In genomic region chrX:8560087-8560999, dm6 we compare ENCODE assay signal across 1 fruit fly cellular context.
A peak's percentile ranks its signal among the peaks of the same experiment; 100 is the strongest.
TF ChIP-seq lines count a peak whose summit lies in the region.

Gene CG12112, minus strand, starts transcription at chrX:8560192.
Gene Trf4-1, plus strand, starts transcription at chrX:8560322.

TF ChIP-seq in whole organism, embryonic, 481 proteins besides CTCF, POLR2A, EP300 and RAD21 (continued from another document and continues in another):
- no peak for TF ChIP-seq Dip3 (GFP tag; optimal IDR thresholded peaks at IDR 0.05; lab: Kevin White, UChicago)
- no peak for TF ChIP-seq CG4404 (GFP tag; IDR thresholded peaks at IDR 0.05; lab: Robert Waterston, UW)
- TF ChIP-seq CG6272 (GFP tag; IDR thresholded peaks at IDR 0.05; lab: Robert Waterston, UW) = no peak
- TF ChIP-seq HmgZ (tag; optimal IDR thresholded peaks at IDR 0.05; lab: Kevin White, UChicago) = peak; percentile 27
- TF ChIP-seq trem (tag; optimal IDR thresholded peaks at IDR 0.05; lab: Kevin White, UChicago) = peak; percentile 49
- TF ChIP-seq CG6654 (GFP tag; optimal IDR thresholded peaks at IDR 0.05; lab: Kevin White, UChicago) = no peak
- TF ChIP-seq CG7556 (GFP tag; optimal IDR thresholded peaks at IDR 0.05; lab: Kevin White, UChicago) = no peak
- no peak for TF ChIP-seq caup (GFP tag; optimal IDR thresholded peaks at IDR 0.05; lab: Kevin White, UChicago; ENCODE audit: severe bottlenecking)
- TF ChIP-seq crc (GFP tag; optimal IDR thresholded peaks at IDR 0.05; lab: Kevin White, UChicago) = no peak
- no peak for TF ChIP-seq NC2α (GFP tag; optimal IDR thresholded peaks at IDR 0.05; lab: Kevin White, UChicago)
- no peak for TF ChIP-seq tup (GFP tag; optimal IDR thresholded peaks at IDR 0.05; lab: Kevin White, UChicago)
- TF ChIP-seq ac (GFP tag; optimal IDR thresholded peaks at IDR 0.05; lab: Kevin White, UChicago) = no peak
- no peak for TF ChIP-seq oc (tag; optimal IDR thresholded peaks at IDR 0.05; lab: Kevin White, UChicago)
- no peak for TF ChIP-seq CG11093 (GFP tag; IDR thresholded peaks at IDR 0.05; lab: Robert Waterston, UW)
- TF ChIP-seq CG7271 (tag; optimal IDR thresholded peaks at IDR 0.05; lab: Kevin White, UChicago) = no peak
- no peak for TF ChIP-seq btn (GFP tag; optimal IDR thresholded peaks at IDR 0.05; lab: Kevin White, UChicago)
- peak; percentile 55 for TF ChIP-seq CG12155 (GFP tag; optimal IDR thresholded peaks at IDR 0.05; lab: Kevin White, UChicago)
- no peak for TF ChIP-seq Poxn (GFP tag; IDR thresholded peaks at IDR 0.05; lab: Robert Waterston, UW)
- no peak for TF ChIP-seq luna (GFP tag; optimal IDR thresholded peaks at IDR 0.05; lab: Kevin White, UChicago)
- peak; percentile 86 for TF ChIP-seq Sin3A (optimal IDR thresholded peaks at IDR 0.05; lab: Kevin White, UChicago)
- peak; percentile 10 for TF ChIP-seq CG7928 (GFP tag; optimal IDR thresholded peaks at IDR 0.05; lab: Kevin White, UChicago)
- TF ChIP-seq ci (GFP tag; IDR thresholded peaks at IDR 0.05; lab: Robert Waterston, UW) = no peak
- peak; percentile 71 for TF ChIP-seq bbx (GFP tag; IDR thresholded peaks at IDR 0.05; lab: Robert Waterston, UW; ENCODE audit: partially characterized antibody)
- TF ChIP-seq Kr (GFP tag; optimal IDR thresholded peaks at IDR 0.05; lab: Kevin White, UChicago) = no peak
- peak; percentile 29 for TF ChIP-seq CG30403 (GFP tag; optimal IDR thresholded peaks at IDR 0.05; lab: Kevin White, UChicago)
- no peak for TF ChIP-seq mirr (GFP tag; optimal IDR thresholded peaks at IDR 0.05; lab: Kevin White, UChicago)
- peak; percentile 63; the same call in 2 of the 3 replicates for TF ChIP-seq zen2 (GFP tag; IDR thresholded peaks at IDR 0.05; lab: Robert Waterston, UW; ENCODE audit: partially characterized antibody)
- no peak for TF ChIP-seq pfk (GFP tag; optimal IDR thresholded peaks at IDR 0.05; lab: Kevin White, UChicago)
- TF ChIP-seq onecut (GFP tag; IDR thresholded peaks at IDR 0.05; lab: Robert Waterston, UW) = peak; percentile 55
- peak; percentile 45 for TF ChIP-seq lbe (GFP tag; optimal IDR thresholded peaks at IDR 0.05; lab: Kevin White, UChicago)
- no peak for TF ChIP-seq Awh (GFP tag; IDR thresholded peaks at IDR 0.05; lab: Robert Waterston, UW)
- TF ChIP-seq her (GFP tag; optimal IDR thresholded peaks at IDR 0.05; lab: Kevin White, UChicago) = no peak
- 0 out of 2 replicates have a peak, but pooled peaks have one; percentile 38 for TF ChIP-seq MBD-R2 (GFP tag; IDR thresholded peaks at IDR 0.05; lab: Robert Waterston, UW)
- TF ChIP-seq Bgb (GFP tag; IDR thresholded peaks at IDR 0.05; lab: Robert Waterston, UW; ENCODE audit: partially characterized antibody) = peak; percentile 83
- TF ChIP-seq CG17829 (tag; optimal IDR thresholded peaks at IDR 0.05; lab: Kevin White, UChicago) = no peak
- no peak for TF ChIP-seq otp (GFP tag; IDR thresholded peaks at IDR 0.05; lab: Robert Waterston, UW)
- TF ChIP-seq CG5953 (GFP tag; IDR thresholded peaks at IDR 0.05; lab: Robert Waterston, UW) = no peak
- peak; percentile 27 for TF ChIP-seq gem (tag; optimal IDR thresholded peaks at IDR 0.05; lab: Kevin White, UChicago)
- TF ChIP-seq ab (GFP tag; optimal IDR thresholded peaks at IDR 0.05; lab: Kevin White, UChicago) = no peak
- no peak for TF ChIP-seq dmrt99B (tag; optimal IDR thresholded peaks at IDR 0.05; lab: Kevin White, UChicago)
- TF ChIP-seq MTF-1 (GFP tag; optimal IDR thresholded peaks at IDR 0.05; lab: Kevin White, UChicago; ENCODE audit: borderline replicate concordance) = no peak
- TF ChIP-seq klu (GFP tag; IDR thresholded peaks at IDR 0.05; lab: Robert Waterston, UW) = no peak
- no peak for TF ChIP-seq sr (GFP tag; IDR thresholded peaks at IDR 0.05; lab: Robert Waterston, UW)
- peak; percentile 48; the same call in 2 of the 3 replicates for TF ChIP-seq CG11560 (tag; IDR thresholded peaks at IDR 0.05; lab: Robert Waterston, UW)
- TF ChIP-seq CG6689 (GFP tag; IDR thresholded peaks at IDR 0.05; lab: Robert Waterston, UW) = no peak
- TF ChIP-seq CG7987 (GFP tag; optimal IDR thresholded peaks at IDR 0.05; lab: Kevin White, UChicago) = no peak
- TF ChIP-seq hbn (GFP tag; IDR thresholded peaks at IDR 0.05; lab: Robert Waterston, UW; ENCODE audit: partially characterized antibody) = no peak; the same call in 1 of the 2 replicates
- TF ChIP-seq CG4282 (GFP tag; optimal IDR thresholded peaks at IDR 0.05; lab: Kevin White, UChicago) = no peak
- TF ChIP-seq vvl (GFP tag; IDR thresholded peaks at IDR 0.05; lab: Robert Waterston, UW) = no peak; the same call in 1 of the 2 replicates
- TF ChIP-seq fd3F (GFP tag; optimal IDR thresholded peaks at IDR 0.05; lab: Kevin White, UChicago) = no peak
- no peak for TF ChIP-seq repo (GFP tag; optimal IDR thresholded peaks at IDR 0.05; lab: Kevin White, UChicago)
- no peak for TF ChIP-seq slou (GFP tag; optimal IDR thresholded peaks at IDR 0.05; lab: Kevin White, UChicago)
- no peak for TF ChIP-seq gce (GFP tag; IDR thresholded peaks at IDR 0.05; lab: Robert Waterston, UW)
- no peak for TF ChIP-seq E2f1 (GFP tag; IDR thresholded peaks at IDR 0.05; lab: Robert Waterston, UW)
- no peak for TF ChIP-seq CG31388 (GFP tag; optimal IDR thresholded peaks at IDR 0.05; lab: Kevin White, UChicago)
- peak; percentile 79 for TF ChIP-seq knrl (GFP tag; IDR thresholded peaks at IDR 0.05; lab: Robert Waterston, UW; ENCODE audit: partially characterized antibody)
- no peak for TF ChIP-seq CG10366 (GFP tag; IDR thresholded peaks at IDR 0.05; lab: Robert Waterston, UW)
- no peak for TF ChIP-seq dan (GFP tag; IDR thresholded peaks at IDR 0.05; lab: Robert Waterston, UW)
- no peak for TF ChIP-seq Eip74EF (GFP tag; optimal IDR thresholded peaks at IDR 0.05; lab: Kevin White, UChicago)
- peak; percentile 99 for TF ChIP-seq CG15514 (GFP tag; optimal IDR thresholded peaks at IDR 0.05; lab: Kevin White, UChicago)
- TF ChIP-seq CG7745 (tag; optimal IDR thresholded peaks at IDR 0.05; lab: Kevin White, UChicago) = no peak
- no peak for TF ChIP-seq ken (GFP tag; IDR thresholded peaks at IDR 0.05; lab: Robert Waterston, UW)
- no peak for TF ChIP-seq CG12769 (tag; optimal IDR thresholded peaks at IDR 0.05; lab: Kevin White, UChicago)
- no peak for TF ChIP-seq seq (GFP tag; IDR thresholded peaks at IDR 0.05; lab: Robert Waterston, UW)
- peak; percentile 89 for TF ChIP-seq Sry-β (GFP tag; optimal IDR thresholded peaks at IDR 0.05; lab: Kevin White, UChicago)
- TF ChIP-seq tap (tag; optimal IDR thresholded peaks at IDR 0.05; lab: Kevin White, UChicago) = no peak
- no peak for TF ChIP-seq HLHmδ (GFP tag; optimal IDR thresholded peaks at IDR 0.05; lab: Kevin White, UChicago)
- TF ChIP-seq scrt (GFP tag; optimal IDR thresholded peaks at IDR 0.05; lab: Kevin White, UChicago) = no peak
- TF ChIP-seq Doc2 (GFP tag; IDR thresholded peaks at IDR 0.05; lab: Robert Waterston, UW) = no peak
- no peak for TF ChIP-seq lov (optimal IDR thresholded peaks at IDR 0.05; lab: Kevin White, UChicago)
- no peak for TF ChIP-seq lov (GFP tag; IDR thresholded peaks at IDR 0.05; lab: Robert Waterston, UW)
- TF ChIP-seq Dad (GFP tag; optimal IDR thresholded peaks at IDR 0.05; lab: Kevin White, UChicago) = no peak
- no peak for TF ChIP-seq CG10431 (GFP tag; optimal IDR thresholded peaks at IDR 0.05; lab: Kevin White, UChicago)
- TF ChIP-seq Hr51 (GFP tag; optimal IDR thresholded peaks at IDR 0.05; lab: Kevin White, UChicago) = peak; percentile 9 to 31
- no peak for TF ChIP-seq CG1024 (GFP tag; IDR thresholded peaks at IDR 0.05; lab: Robert Waterston, UW)
- no peak for TF ChIP-seq CG12942 (GFP tag; optimal IDR thresholded peaks at IDR 0.05; lab: Kevin White, UChicago)
- TF ChIP-seq pb (GFP tag; optimal IDR thresholded peaks at IDR 0.05; lab: Kevin White, UChicago) = no peak
- no peak for TF ChIP-seq Oli (tag; optimal IDR thresholded peaks at IDR 0.05; lab: Kevin White, UChicago)
- TF ChIP-seq Lhr (GFP tag; optimal IDR thresholded peaks at IDR 0.05; lab: Kevin White, UChicago) = peak; percentile 71
- no peak for TF ChIP-seq CG4328 (GFP tag; optimal IDR thresholded peaks at IDR 0.05; lab: Kevin White, UChicago)
- no peak for TF ChIP-seq CG17612 (GFP tag; IDR thresholded peaks at IDR 0.05; lab: Robert Waterston, UW)
- TF ChIP-seq CG15073 (GFP tag; optimal IDR thresholded peaks at IDR 0.05; lab: Kevin White, UChicago) = no peak
- no peak for TF ChIP-seq Fer2 (tag; optimal IDR thresholded peaks at IDR 0.05; lab: Kevin White, UChicago)
- peak; percentile 38 for TF ChIP-seq grau (tag; optimal IDR thresholded peaks at IDR 0.05; lab: Kevin White, UChicago)
- no peak for TF ChIP-seq toy (GFP tag; IDR thresholded peaks at IDR 0.05; lab: Robert Waterston, UW)
- no peak for TF ChIP-seq CG12236 (GFP tag; optimal IDR thresholded peaks at IDR 0.05; lab: Kevin White, UChicago)
- TF ChIP-seq yki (optimal IDR thresholded peaks at IDR 0.05; lab: Kevin White, UChicago) = no peak
- TF ChIP-seq CG8290 (GFP tag; optimal IDR thresholded peaks at IDR 0.05; lab: Kevin White, UChicago) = no peak
- peak in 1 of 2 experiments; percentile 38 for TF ChIP-seq CG8290 (tag; optimal IDR thresholded peaks at IDR 0.05; lab: Kevin White, UChicago)
- peak; percentile 80 for TF ChIP-seq pita (GFP tag; optimal IDR thresholded peaks at IDR 0.05; lab: Kevin White, UChicago)
- no peak for TF ChIP-seq org-1 (GFP tag; optimal IDR thresholded peaks at IDR 0.05; lab: Kevin White, UChicago)
- no peak for TF ChIP-seq CG14965 (GFP tag; optimal IDR thresholded peaks at IDR 0.05; lab: Kevin White, UChicago; ENCODE audit: borderline replicate concordance)
- TF ChIP-seq tio (GFP tag; optimal IDR thresholded peaks at IDR 0.05; lab: Kevin White, UChicago) = peak; percentile 1
- TF ChIP-seq Tbp (GFP tag; optimal IDR thresholded peaks at IDR 0.05; lab: Kevin White, UChicago) = no peak
- no peak for TF ChIP-seq fru (optimal IDR thresholded peaks at IDR 0.05; lab: Kevin White, UChicago)
- TF ChIP-seq ttk (GFP tag; IDR thresholded peaks at IDR 0.05; lab: Robert Waterston, UW) = no peak
- TF ChIP-seq D19A (tag; optimal IDR thresholded peaks at IDR 0.05; lab: Kevin White, UChicago) = no peak
- no peak for TF ChIP-seq CG2202 (tag; optimal IDR thresholded peaks at IDR 0.05; lab: Kevin White, UChicago)
- no peak for TF ChIP-seq Mes4 (GFP tag; optimal IDR thresholded peaks at IDR 0.05; lab: Kevin White, UChicago)
- peak; percentile 45 for TF ChIP-seq CG2120 (GFP tag; optimal IDR thresholded peaks at IDR 0.05; lab: Kevin White, UChicago)
- no peak for TF ChIP-seq bcd (GFP tag; optimal IDR thresholded peaks at IDR 0.05; lab: Kevin White, UChicago)
- TF ChIP-seq slp2 (GFP tag; optimal IDR thresholded peaks at IDR 0.05; lab: Kevin White, UChicago) = no peak
- TF ChIP-seq CG10321 (GFP tag; IDR thresholded peaks at IDR 0.05; lab: Robert Waterston, UW) = no peak
- peak; percentile 93 for TF ChIP-seq BEAF-32 (GFP tag; optimal IDR thresholded peaks at IDR 0.05; lab: Kevin White, UChicago)
- peak; percentile 21 for TF ChIP-seq lab (GFP tag; optimal IDR thresholded peaks at IDR 0.05; lab: Kevin White, UChicago)
- no peak for TF ChIP-seq salm (tag; optimal IDR thresholded peaks at IDR 0.05; lab: Kevin White, UChicago)
- no peak for TF ChIP-seq gcm2 (GFP tag; optimal IDR thresholded peaks at IDR 0.05; lab: Kevin White, UChicago)
- TF ChIP-seq CG9797 (GFP tag; optimal IDR thresholded peaks at IDR 0.05; lab: Kevin White, UChicago) = peak; percentile 76
- no peak for TF ChIP-seq hkb (optimal IDR thresholded peaks at IDR 0.05; lab: Kevin White, UChicago)
- no peak for TF ChIP-seq hkb (GFP tag; IDR thresholded peaks at IDR 0.05; lab: Robert Waterston, UW)
- TF ChIP-seq CG3163 (GFP tag; optimal IDR thresholded peaks at IDR 0.05; lab: Kevin White, UChicago) = no peak
- 0 out of 2 replicates have a peak, but pooled peaks have one; percentile 15 for TF ChIP-seq Xrp1 (GFP tag; IDR thresholded peaks at IDR 0.05; lab: Robert Waterston, UW)
- TF ChIP-seq ind (GFP tag; optimal IDR thresholded peaks at IDR 0.05; lab: Kevin White, UChicago) = no peak
- no peak for TF ChIP-seq Optix (GFP tag; IDR thresholded peaks at IDR 0.05; lab: Robert Waterston, UW)
- no peak for TF ChIP-seq CG13296 (GFP tag; optimal IDR thresholded peaks at IDR 0.05; lab: Kevin White, UChicago)
- TF ChIP-seq CG17361 (GFP tag; IDR thresholded peaks at IDR 0.05; lab: Robert Waterston, UW) = peak; percentile 51; the same call in 1 of the 3 replicates
- no peak for TF ChIP-seq Dbx (GFP tag; IDR thresholded peaks at IDR 0.05; lab: Robert Waterston, UW)
- peak; percentile 6 for TF ChIP-seq CG1647 (GFP tag; optimal IDR thresholded peaks at IDR 0.05; lab: Kevin White, UChicago)
- TF ChIP-seq CG8388 (GFP tag; optimal IDR thresholded peaks at IDR 0.05; lab: Kevin White, UChicago) = no peak
- TF ChIP-seq bab2 (GFP tag; optimal IDR thresholded peaks at IDR 0.05; lab: Kevin White, UChicago) = no peak
- peak; percentile 4 for TF ChIP-seq Bdp1 (GFP tag; optimal IDR thresholded peaks at IDR 0.05; lab: Kevin White, UChicago)
- TF ChIP-seq HLH4C (GFP tag; IDR thresholded peaks at IDR 0.05; lab: Robert Waterston, UW; ENCODE audit: partially characterized antibody) = peak; percentile 79
- no peak for TF ChIP-seq sim (GFP tag; IDR thresholded peaks at IDR 0.05; lab: Robert Waterston, UW)
- no peak for TF ChIP-seq Jarid2 (GFP tag; optimal IDR thresholded peaks at IDR 0.05; lab: Kevin White, UChicago)
- TF ChIP-seq HmgD (GFP tag; optimal IDR thresholded peaks at IDR 0.05; lab: Kevin White, UChicago) = peak; percentile 48
- no peak for TF ChIP-seq CG6254 (GFP tag; optimal IDR thresholded peaks at IDR 0.05; lab: Kevin White, UChicago)
- peak; percentile 69 for TF ChIP-seq row (GFP tag; IDR thresholded peaks at IDR 0.05; lab: Robert Waterston, UW)
- TF ChIP-seq pan (optimal IDR thresholded peaks at IDR 0.05; lab: Kevin White, UChicago) = no peak
- TF ChIP-seq pan (GFP tag; optimal IDR thresholded peaks at IDR 0.05 in 1 of 2, IDR thresholded peaks at IDR 0.05 in 1 of 2) = no peak
- TF ChIP-seq psq (GFP tag; optimal IDR thresholded peaks at IDR 0.05; lab: Kevin White, UChicago) = peak; percentile 31
- no peak for TF ChIP-seq CG11456 (GFP tag; IDR thresholded peaks at IDR 0.05; lab: Robert Waterston, UW)
- TF ChIP-seq sc (optimal IDR thresholded peaks at IDR 0.05; lab: Kevin White, UChicago) = no peak
- no peak for TF ChIP-seq sc (GFP tag; optimal IDR thresholded peaks at IDR 0.05; lab: Kevin White, UChicago)
- TF ChIP-seq CG15479 (GFP tag; optimal IDR thresholded peaks at IDR 0.05; lab: Kevin White, UChicago) = peak; percentile 91
- TF ChIP-seq unpg (GFP tag; optimal IDR thresholded peaks at IDR 0.05; lab: Kevin White, UChicago) = no peak
- no peak for TF ChIP-seq CG6175 (GFP tag; IDR thresholded peaks at IDR 0.05; lab: Robert Waterston, UW)
- no peak for TF ChIP-seq gro (GFP tag; optimal IDR thresholded peaks at IDR 0.05; lab: Kevin White, UChicago)
- no peak for TF ChIP-seq CG11398 (GFP tag; optimal IDR thresholded peaks at IDR 0.05; lab: Kevin White, UChicago)
